Worm (Caenorhabditis elegans) whole organism, young adult: ENCODE measurements around the gene T09A12.8.

Experiments used
- C06A6.2 ChIP-seq: fragments of 200-800 bp; sonication (Bioruptor generic); conservative IDR thresholded peaks from 2 replicates; pipeline ENCODE4 v1.3.6; 2022; ENCODE audit warnings: missing genetic modification characterization, missing compliant biosample characterization
- C17E4.6 ChIP-seq: fragments of 200-800 bp; sonication (Bioruptor generic); IDR thresholded peaks from 2 replicates; pipeline ENCODE4 v1.3.6; 2022; ENCODE audit warnings: missing genetic modification reagents, missing genetic modification characterization, missing compliant biosample characterization
- D2030.7 ChIP-seq: fragments of 200-800 bp; sonication (Bioruptor generic); IDR thresholded peaks from 2 replicates; pipeline ENCODE4 v1.3.6; 2022; ENCODE audit warnings: missing genetic modification reagents, missing genetic modification characterization, missing compliant biosample characterization
- F33H1.4 ChIP-seq: fragments of 200-800 bp; sonication (Bioruptor generic); IDR thresholded peaks from 2 replicates; pipeline ENCODE4 v1.3.6; 2022; ENCODE audit warnings: missing genetic modification reagents, missing genetic modification characterization, missing compliant biosample characterization
- F52B5.7 ChIP-seq: sonication (generic microtip); optimal IDR thresholded peaks from 2 replicates; lab custom pipeline; 2016; ENCODE audit warnings: mild to moderate bottlenecking, missing genetic modification characterization, missing compliant biosample characterization
- F55B11.4 ChIP-seq: sonication (generic microtip); optimal IDR thresholded peaks from 2 replicates; lab custom pipeline; 2016; ENCODE audit warnings: missing compliant biosample characterization, missing genetic modification characterization, borderline replicate concordance; ENCODE audit not compliant: insufficient read depth
- Y67H2A.10 ChIP-seq: fragments of 200-800 bp; sonication (Bioruptor generic); conservative IDR thresholded peaks from 2 replicates; pipeline ENCODE4 v1.3.6; 2022; ENCODE audit warnings: missing genetic modification reagents, missing genetic modification characterization, missing compliant biosample characterization
- ZK185.1 ChIP-seq: sonication (generic microtip); optimal IDR thresholded peaks from 2 replicates; lab custom pipeline; 2016; ENCODE audit warnings: mild to moderate bottlenecking, missing genetic modification characterization, missing compliant biosample characterization; ENCODE audit not compliant: poor library complexity, severe bottlenecking
- aptf-3 ChIP-seq: fragments of 200-800 bp; sonication (Bioruptor generic); IDR thresholded peaks from 2 replicates; pipeline ENCODE4 v1.3.6; 2022; ENCODE audit warnings: missing genetic modification characterization, missing compliant biosample characterization
- athp-1 ChIP-seq: sonication (generic microtip); optimal IDR thresholded peaks from 2 replicates; lab custom pipeline; 2017; ENCODE audit warnings: mild to moderate bottlenecking, missing genetic modification characterization, missing compliant biosample characterization
- ceh-100 ChIP-seq: fragments of 200-800 bp; sonication (Bioruptor generic); IDR thresholded peaks from 2 replicates; pipeline ENCODE4 v1.3.6; 2022; ENCODE audit warnings: missing genetic modification reagents, missing genetic modification characterization, missing compliant biosample characterization
- ceh-27 ChIP-seq: fragments of 200-800 bp; sonication (Bioruptor generic); optimal IDR thresholded peaks from 2 replicates; lab custom pipeline; 2018; ENCODE audit warnings: mild to moderate bottlenecking, missing genetic modification characterization, moderate library complexity, missing compliant biosample characterization
- ceh-58 ChIP-seq: fragments of 200-800 bp; sonication (Bioruptor generic); IDR thresholded peaks from 2 replicates; pipeline ENCODE4 v1.3.6; 2022; ENCODE audit warnings: missing genetic modification characterization, missing compliant biosample characterization
- ceh-91 ChIP-seq: fragments of 200-800 bp; sonication (Bioruptor generic); IDR thresholded peaks from 2 replicates; pipeline ENCODE4 v1.3.6; 2022; ENCODE audit warnings: missing genetic modification reagents, missing genetic modification characterization, missing compliant biosample characterization
- dpff-1 ChIP-seq: sonication (generic microtip); optimal IDR thresholded peaks from 2 replicates; lab custom pipeline; 2017; ENCODE audit warnings: mild to moderate bottlenecking, missing genetic modification characterization, missing compliant biosample characterization
- efl-1 ChIP-seq: fragments of 150-350 bp; optimal IDR thresholded peaks from 2 replicates; lab custom pipeline; 2014; ENCODE audit warnings: missing biosample characterization, missing genetic modification reagents, missing genetic modification characterization
- egl-44 ChIP-seq: fragments of 200-800 bp; sonication (Bioruptor generic); IDR thresholded peaks from 2 replicates; pipeline ENCODE4 v1.3.6; 2022; ENCODE audit warnings: missing genetic modification reagents, missing genetic modification characterization, missing compliant biosample characterization
- gei-17 ChIP-seq: fragments of 200-800 bp; sonication (Bioruptor generic); optimal IDR thresholded peaks from 2 replicates; lab custom pipeline; 2018; ENCODE audit warnings: mild to moderate bottlenecking, missing genetic modification characterization, missing compliant biosample characterization
- him-1 ChIP-seq: sonication (generic microtip); optimal IDR thresholded peaks from 2 replicates; lab custom pipeline; 2016; ENCODE audit warnings: missing genotype, missing genetic modification reagents, missing genetic modification characterization, missing compliant biosample characterization
- hlh-12 ChIP-seq: sonication (generic microtip); optimal IDR thresholded peaks from 2 replicates; lab custom pipeline; 2016; ENCODE audit warnings: missing genetic modification characterization, missing compliant biosample characterization
- hlh-26 ChIP-seq: fragments of 200-800 bp; sonication (Bioruptor generic); conservative IDR thresholded peaks from 2 replicates; pipeline ENCODE4 v1.3.6; 2022; ENCODE audit warnings: missing genetic modification reagents, missing genetic modification characterization, missing compliant biosample characterization
- hmg-1.2 ChIP-seq: fragments of 200-800 bp; sonication (Bioruptor generic); IDR thresholded peaks from 2 replicates; pipeline ENCODE4 v1.3.6; 2022; ENCODE audit warnings: missing genetic modification reagents, missing genetic modification characterization, missing compliant biosample characterization
- lag-1 ChIP-seq: fragments of 200-800 bp; sonication (Bioruptor generic); IDR thresholded peaks from 2 replicates; pipeline ENCODE4 v1.3.6; 2022; ENCODE audit warnings: missing genetic modification reagents, missing genetic modification characterization, missing compliant biosample characterization
- lin-35 ChIP-seq, 3 experiments: fragments of 150-350 bp in 2 of 3; sonication (generic microtip) in 1 of 3; optimal IDR thresholded peaks; 2 replicates each; lab custom pipeline; 2014 to 2018; ENCODE audit warnings: missing biosample characterization in 3 of 3, missing genetic modification characterization in 3 of 3, missing genetic modification reagents in 3 of 3
- lin-54 ChIP-seq: fragments of 200-800 bp; sonication (Bioruptor generic); optimal IDR thresholded peaks from 2 replicates; lab custom pipeline; 2018; ENCODE audit warnings: mild to moderate bottlenecking, missing genetic modification characterization, missing compliant biosample characterization
- nhr-179 ChIP-seq: sonication (generic microtip); optimal IDR thresholded peaks from 2 replicates; lab custom pipeline; 2016; ENCODE audit warnings: mild to moderate bottlenecking, missing genetic modification characterization, missing compliant biosample characterization
- nhr-80 ChIP-seq: sonication (generic microtip); optimal IDR thresholded peaks from 2 replicates; lab custom pipeline; 2016; ENCODE audit warnings: missing genetic modification characterization, missing compliant biosample characterization
- pha-4 ChIP-seq: fragments of 150-350 bp; sonication (generic microtip); optimal IDR thresholded peaks from 2 replicates; lab custom pipeline; 2014; ENCODE audit warnings: missing biosample characterization, missing genetic modification reagents, missing genetic modification characterization
- snpc-4 ChIP-seq, 5 experiments: fragments of 150-350 bp in 1 of 5; sonication (generic microtip) in 4 of 5; optimal IDR thresholded peaks; 2 replicates each; lab custom pipeline; 2014 to 2018; ENCODE audit warnings: missing genetic modification characterization in 5 of 5, missing biosample characterization in 3 of 5, antibody characterized with exemption in 2 of 5, mild to moderate bottlenecking in 2 of 5, missing compliant biosample characterization in 2 of 5, missing genotype in 2 of 5, moderate library complexity in 2 of 5, missing genetic modification reagents in 1 of 5
- sptf-2 ChIP-seq: fragments of 200-800 bp; sonication (Bioruptor generic); optimal IDR thresholded peaks from 2 replicates; lab custom pipeline; 2018; ENCODE audit warnings: mild to moderate bottlenecking, missing genetic modification characterization, missing compliant biosample characterization
- unc-62 ChIP-seq: fragments of 150-350 bp; optimal IDR thresholded peaks from 2 replicates; lab custom pipeline; 2014; ENCODE audit warnings: missing biosample characterization, missing genetic modification reagents, missing genetic modification characterization
- ztf-22 ChIP-seq: fragments of 200-800 bp; sonication (Bioruptor generic); optimal IDR thresholded peaks from 2 replicates; lab custom pipeline; 2018; ENCODE audit warnings: mild to moderate bottlenecking, missing genetic modification characterization, moderate library complexity, missing compliant biosample characterization
- ztf-25 ChIP-seq: fragments of 200-800 bp; sonication (Bioruptor generic); IDR thresholded peaks from 2 replicates; pipeline ENCODE4 v1.3.6; 2022; ENCODE audit warnings: missing genetic modification reagents, missing genetic modification characterization, missing compliant biosample characterization
- ztf-28 ChIP-seq: fragments of 200-800 bp; sonication (Bioruptor generic); IDR thresholded peaks from 2 replicates; pipeline ENCODE4 v1.3.6; 2022; ENCODE audit warnings: missing genetic modification reagents, missing genetic modification characterization, missing compliant biosample characterization

Gene T09A12.8

DNA sequence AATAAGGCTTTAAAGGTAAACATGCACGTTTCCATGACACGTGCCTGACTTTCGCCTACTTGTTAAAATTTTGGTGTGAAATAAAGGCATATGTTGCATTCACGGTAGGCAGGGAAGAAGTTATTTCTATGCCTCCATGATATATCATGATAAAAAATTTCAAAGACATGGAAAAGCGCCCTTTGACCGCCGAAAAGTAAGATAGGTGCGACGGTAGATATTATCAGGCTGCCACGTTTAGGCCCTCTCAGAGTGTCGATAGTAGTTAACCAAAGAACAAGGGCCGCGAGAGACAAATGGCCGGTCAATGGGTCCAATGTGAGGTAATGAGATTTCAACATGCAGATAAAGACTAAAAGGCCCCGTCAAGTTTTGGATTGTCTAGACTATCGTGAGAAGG, 329 bp downstream of the T09A12.8 start:
- TF ChIP-seq egl-44 (GFP tag; lab: Robert Waterston, UW) = no peak

DNA sequence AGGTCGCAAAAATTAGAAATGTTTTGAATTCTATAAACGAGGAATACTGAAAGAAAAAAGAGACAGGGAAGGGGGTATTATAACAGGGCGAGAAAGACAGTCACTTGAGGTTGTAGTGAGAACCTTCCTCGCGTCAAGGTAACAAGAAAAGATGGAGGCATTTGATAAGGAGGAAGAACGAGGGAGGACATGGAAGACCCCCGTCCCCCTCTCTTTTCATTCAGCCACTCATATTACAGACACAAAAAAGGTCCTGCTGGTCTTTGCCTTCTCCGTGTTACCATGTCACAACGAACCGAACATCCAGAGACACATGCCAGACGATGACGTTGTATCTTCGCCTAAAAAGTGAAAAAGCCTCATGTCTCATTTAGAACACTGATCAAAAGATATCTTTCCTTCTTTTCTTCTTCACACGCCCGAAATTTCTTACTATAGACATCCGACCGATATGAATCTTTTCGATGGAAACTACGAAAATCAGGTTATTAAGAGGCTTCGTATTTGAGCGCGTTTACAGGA, 2.1 kb downstream of the T09A12.8 start:
- TF ChIP-seq aptf-3 (GFP tag; lab: Robert Waterston, UW) = no peak
- no peak for TF ChIP-seq D2030.7 (GFP tag; lab: Robert Waterston, UW)
- TF ChIP-seq nhr-80 (tag; lab: Kevin White, UChicago) = peak; percentile 25

DNA sequence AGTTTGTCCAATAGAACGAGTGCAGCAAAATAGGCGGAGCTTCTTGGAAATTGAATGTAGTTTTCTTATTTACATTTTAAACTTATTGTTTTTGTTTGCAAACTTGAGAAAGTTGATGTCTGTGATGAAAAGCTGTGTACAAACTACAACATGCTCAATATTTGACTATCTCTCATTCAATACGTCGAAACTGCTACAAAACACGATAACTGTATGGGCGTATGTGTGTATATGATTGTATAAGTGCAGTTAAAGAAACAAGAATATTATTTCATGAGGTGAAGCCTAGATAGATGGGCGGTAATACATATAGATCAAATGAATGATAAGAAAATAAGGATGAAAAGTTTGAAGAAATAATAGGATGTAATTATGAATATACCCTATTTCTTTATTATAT, 3.9 kb downstream of the T09A12.8 start:
- TF ChIP-seq pha-4 (tag; lab: Kevin White, UChicago) (no peak), F33H1.4 (GFP tag; lab: Robert Waterston, UW) (no peak), lin-54 (GFP tag; lab: Kevin White, UChicago) (no peak), C17E4.6 (GFP tag; lab: Robert Waterston, UW) (no peak), snpc-4 (GFP tag; optimal IDR thresholded peaks at IDR 0.05; lab: Kevin White, UChicago) (no peak), snpc-4 (tag; optimal IDR thresholded peaks at IDR 0.05; lab: Kevin White, UChicago) (no peak), ztf-28 (GFP tag; lab: Robert Waterston, UW) (no peak), ceh-91 (GFP tag; lab: Robert Waterston, UW) (no peak), hmg-1.2 (no peak), unc-62 (GFP tag; lab: Kevin White, UChicago) (no peak), ZK185.1 (tag; lab: Kevin White, UChicago) (no peak), hlh-26 (GFP tag; lab: Robert Waterston, UW) (no peak), Y67H2A.10 (GFP tag; lab: Robert Waterston, UW) (no peak), nhr-80 (tag; lab: Kevin White, UChicago) (no peak), ztf-22 (GFP tag; lab: Kevin White, UChicago) (no peak), ceh-27 (GFP tag; lab: Kevin White, UChicago) (no peak)

DNA sequence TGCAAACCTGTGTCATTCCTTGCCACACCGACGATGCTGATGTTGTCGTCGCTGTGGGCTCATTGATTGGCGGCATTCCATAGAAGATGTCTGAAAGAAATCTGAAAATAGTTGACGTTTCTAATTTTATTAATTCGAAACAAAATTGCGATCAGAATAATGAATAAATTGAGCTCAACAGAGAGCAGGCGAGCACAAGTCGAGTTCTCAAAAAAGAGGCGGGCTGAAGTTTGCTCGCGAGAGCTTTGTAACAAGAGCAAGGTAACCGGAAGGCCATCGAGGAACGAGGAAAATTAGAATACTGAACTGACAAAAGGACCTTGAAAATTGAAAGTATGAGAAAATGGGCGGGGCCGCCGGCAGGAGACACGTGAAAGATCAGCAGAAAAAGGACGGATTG, 7.0 kb downstream of the T09A12.8 start, which contains the start of gene nhr-66:
nhr-66 (minus strand) TSS at position 101 of the 400 bp plus-strand sequence.
- TF ChIP-seq nhr-179 (tag; lab: Kevin White, UChicago) (no peak), ceh-58 (GFP tag; lab: Robert Waterston, UW) (no peak), C06A6.2 (GFP tag; lab: Robert Waterston, UW) (no peak), dpff-1 (tag; lab: Kevin White, UChicago) (no peak), efl-1 (GFP tag; lab: Kevin White, UChicago) (no peak), lin-35 (GFP tag; optimal IDR thresholded peaks at IDR 0.05; lab: Kevin White, UChicago) (no peak), gei-17 (no peak), hlh-12 (tag; lab: Kevin White, UChicago) (no peak), ceh-100 (no peak), sptf-2 (GFP tag; lab: Kevin White, UChicago) (no peak), him-1 (tag; lab: Kevin White, UChicago) (no peak), F52B5.7 (tag; lab: Kevin White, UChicago) (no peak), athp-1 (tag; lab: Kevin White, UChicago) (no peak), ztf-25 (GFP tag; lab: Robert Waterston, UW) (no peak), hmg-1.2 (no peak), F55B11.4 (tag; lab: Kevin White, UChicago) (no peak), lag-1 (GFP tag; lab: Robert Waterston, UW) (no peak)
